Worm (Caenorhabditis elegans): ENCODE data around the gene T05C3.2.

The T05C3.2 gene

ce11 chrV:5538500-5538899 is 45.0 kb downstream of the T05C3.2 start, which contains the start of gene cft-1:
cft-1 (plus strand) TSS chrV:5538800.
- no peak for TF ChIP-seq hlh-4 (tag; optimal IDR thresholded peaks at IDR 0.05)
- no peak for TF ChIP-seq irx-1 (tag; optimal IDR thresholded peaks at IDR 0.05)
- no peak for TF ChIP-seq efl-3 (GFP tag; optimal IDR thresholded peaks at IDR 0.05)
- TF ChIP-seq ceh-63 (GFP tag; optimal IDR thresholded peaks at IDR 0.05) = no peak
- no peak for TF ChIP-seq F16B12.6 (tag; optimal IDR thresholded peaks at IDR 0.05)
- no peak for TF ChIP-seq blmp-1 (tag; optimal IDR thresholded peaks at IDR 0.05)

- no peak for TF ChIP-seq egl-27 (tag; optimal IDR thresholded peaks at IDR 0.05)
- no peak for TF ChIP-seq hlh-17 (GFP tag; optimal IDR thresholded peaks at IDR 0.05; ENCODE audit: borderline replicate concordance)
- TF ChIP-seq alr-1 (tag; optimal IDR thresholded peaks at IDR 0.05; ENCODE audit: borderline replicate concordance) = no peak
- no peak for TF ChIP-seq mep-1 (tag; optimal IDR thresholded peaks at IDR 0.05)
- no peak for TF ChIP-seq grh-1 (GFP tag; IDR thresholded peaks at IDR 0.05)
These were observed 54.5 kb downstream of the T05C3.2 start, which contains the start of gene ugt-48 for ce11 chrV:5548051-5548450. ugt-48 (minus strand) TSS chrV:5548062.

- TF ChIP-seq pqm-1 (tag; optimal IDR thresholded peaks at IDR 0.05) = no peak
- TF ChIP-seq lin-14 (GFP tag; optimal IDR thresholded peaks at IDR 0.05) = no peak
- TF ChIP-seq alr-1 (tag; optimal IDR thresholded peaks at IDR 0.05; ENCODE audit: borderline replicate concordance) = no peak
- TF ChIP-seq efl-1 (optimal IDR thresholded peaks at IDR 0.05) = no peak
- no peak for TF ChIP-seq efl-1 (GFP tag; optimal IDR thresholded peaks at IDR 0.05 in 1 of 2)
- no peak for TF ChIP-seq efl-3 (GFP tag; optimal IDR thresholded peaks at IDR 0.05)
- TF ChIP-seq Y116A8C.19 (tag; optimal IDR thresholded peaks at IDR 0.05; ENCODE audit: borderline replicate concordance) = no peak
- no peak for TF ChIP-seq lin-39 (tag; optimal IDR thresholded peaks at IDR 0.05)
- TF ChIP-seq F16B12.6 (tag; optimal IDR thresholded peaks at IDR 0.05) = no peak
- no peak for TF ChIP-seq nhr-77 (tag; optimal IDR thresholded peaks at IDR 0.05)
- no peak for TF ChIP-seq nhr-84 (tag; optimal IDR thresholded peaks at IDR 0.05)
- TF ChIP-seq ceh-63 (GFP tag; optimal IDR thresholded peaks at IDR 0.05) = no peak
- TF ChIP-seq vab-15 (tag; optimal IDR thresholded peaks at IDR 0.05) = no peak
- no peak for TF ChIP-seq lin-35 (GFP tag; optimal IDR thresholded peaks at IDR 0.05)
- TF ChIP-seq elt-2 (tag; optimal IDR thresholded peaks at IDR 0.05) = no peak
- no peak for TF ChIP-seq nhr-76 (tag; optimal IDR thresholded peaks at IDR 0.05)
These were observed 55.0 kb downstream of the T05C3.2 start for ce11 chrV:5548497-5548896.

All from whole organism, L1 larva.